Worm (Caenorhabditis elegans): ENCODE measurements around the gene C49F8.15.

Gene C49F8.15

ce11 chrX:13357673-13358072, 4.7 kb downstream of the C49F8.15 start:
- no peak for TF ChIP-seq B0035.1 (tag; optimal IDR thresholded peaks at IDR 0.05)
- TF ChIP-seq zim-3 (tag; optimal IDR thresholded peaks at IDR 0.05) = no peak
- no peak for TF ChIP-seq snpc-4 (GFP tag; optimal IDR thresholded peaks at IDR 0.05)
- TF ChIP-seq snpc-4 (tag; optimal IDR thresholded peaks at IDR 0.05) = no peak
- no peak for TF ChIP-seq let-607 (tag; optimal IDR thresholded peaks at IDR 0.05)
- no peak for TF ChIP-seq D2030.7 (GFP tag; IDR thresholded peaks at IDR 0.05)
- TF ChIP-seq nfya-1 (tag; optimal IDR thresholded peaks at IDR 0.05; ENCODE audit: borderline replicate concordance, insufficient read depth) = no peak
- no peak for TF ChIP-seq tbx-9 (tag; optimal IDR thresholded peaks at IDR 0.05; ENCODE audit: borderline replicate concordance)
- TF ChIP-seq snpc-1.1 (tag; optimal IDR thresholded peaks at IDR 0.05; ENCODE audit: insufficient read depth) = no peak
- no peak for TF ChIP-seq gei-17 (GFP tag; optimal IDR thresholded peaks at IDR 0.05)
- no peak for TF ChIP-seq snpc-3.4 (tag; optimal IDR thresholded peaks at IDR 0.05)
- TF ChIP-seq attf-3 (GFP tag; conservative IDR thresholded peaks at IDR 0.05) = no peak
- TF ChIP-seq F22D6.2 (tag; optimal IDR thresholded peaks at IDR 0.05) = no peak
- TF ChIP-seq T26A5.8 (tag; optimal IDR thresholded peaks at IDR 0.05) = no peak
- no peak for TF ChIP-seq ceh-100 (GFP tag; IDR thresholded peaks at IDR 0.05)
- TF ChIP-seq Y79H2A.3 (GFP tag; conservative IDR thresholded peaks at IDR 0.05) = no peak
- TF ChIP-seq lin-40 (tag; optimal IDR thresholded peaks at IDR 0.05) = no peak
- no peak for TF ChIP-seq tlf-1 (GFP tag; optimal IDR thresholded peaks at IDR 0.05)
- TF ChIP-seq repo-1 (tag; optimal IDR thresholded peaks at IDR 0.05) = no peak

- TF ChIP-seq lin-54 (GFP tag; optimal IDR thresholded peaks at IDR 0.05) (no peak), C06A6.2 (GFP tag; conservative IDR thresholded peaks at IDR 0.05) (peak; percentile 53; the same call in 1 of the 2 replicates), Y53F4B.3 (GFP tag; IDR thresholded peaks at IDR 0.05) (no peak), egrh-3 (GFP tag; IDR thresholded peaks at IDR 0.05) (no peak), gei-17 (GFP tag; optimal IDR thresholded peaks at IDR 0.05) (peak; percentile 9), Y56A3A.18 (GFP tag; IDR thresholded peaks at IDR 0.05) (0 out of 2 replicates have a peak, but pooled peaks have one; percentile 28), xnd-1 (tag; optimal IDR thresholded peaks at IDR 0.05) (no peak), ztf-22 (GFP tag; optimal IDR thresholded peaks at IDR 0.05) (peak; percentile 53), tbp1 (GFP tag; optimal IDR thresholded peaks at IDR 0.05) (peak; percentile 54), nhr-90 (tag; optimal IDR thresholded peaks at IDR 0.05) (peak; percentile 38), nhr-120 (GFP tag; IDR thresholded peaks at IDR 0.05) (no peak), efl-1 (GFP tag; optimal IDR thresholded peaks at IDR 0.05) (no peak), die-1 (tag; optimal IDR thresholded peaks at IDR 0.05) (peak; percentile 75), K11D2.4 (GFP tag; IDR thresholded peaks at IDR 0.05) (peak; percentile 68), attf-5 (GFP tag; optimal IDR thresholded peaks at IDR 0.05) (no peak), ztf-3 (GFP tag; optimal IDR thresholded peaks at IDR 0.05) (no peak), repo-1 (tag; optimal IDR thresholded peaks at IDR 0.05) (peak; percentile 28), lin-40 (tag; optimal IDR thresholded peaks at IDR 0.05) (peak; percentile 83), fkh-3 (tag; optimal IDR thresholded peaks at IDR 0.05) (no peak), mxl-1 (tag; optimal IDR thresholded peaks at IDR 0.05) (no peak), atf-7 (tag; optimal IDR thresholded peaks at IDR 0.05) (peak; percentile 71), lin-26 (GFP tag; IDR thresholded peaks at IDR 0.05) (no peak), ZK185.1 (tag; optimal IDR thresholded peaks at IDR 0.05; ENCODE audit: poor library complexity, severe bottlenecking) (peak; percentile 48), tbx-9 (tag; optimal IDR thresholded peaks at IDR 0.05; ENCODE audit: borderline replicate concordance) (no peak), Y79H2A.3 (GFP tag; conservative IDR thresholded peaks at IDR 0.05) (no peak), F22D6.2 (tag; optimal IDR thresholded peaks at IDR 0.05) (peak; percentile 70), Y67H2A.10 (GFP tag; conservative IDR thresholded peaks at IDR 0.05) (no peak), B0336.3 (GFP tag; IDR thresholded peaks at IDR 0.05) (peak; percentile 30; the same call in 1 of the 2 replicates), mes-4 (tag; optimal IDR thresholded peaks at IDR 0.05) (no peak), F10E7.11 (tag; optimal IDR thresholded peaks at IDR 0.05) (no peak), cebp-1 (GFP tag; IDR thresholded peaks at IDR 0.05) (no peak), cebp-1 (tag; optimal IDR thresholded peaks at IDR 0.05) (peak; percentile 61), let-607 (tag; optimal IDR thresholded peaks at IDR 0.05) (peak in 1 of 2 experiments; percentile 46), zim-3 (tag; optimal IDR thresholded peaks at IDR 0.05) (no peak), dox-1 (GFP tag; IDR thresholded peaks at IDR 0.05) (peak; percentile 47), pha-4 (tag; optimal IDR thresholded peaks at IDR 0.05) (no peak)
These were observed 5.9 kb downstream of the C49F8.15 start for ce11 chrX:13356469-13356868.

Measured in whole organism, young adult.